Worm (Caenorhabditis elegans): ENCODE results near the gene ugt-56.

Gene ugt-56

ce11 chrV:12258922-12259321 is at the start of gene ugt-56:
Gene ugt-56 (plus strand): TSS chrV:12258982.
- TF ChIP-seq unc-62 (GFP tag; optimal IDR thresholded peaks at IDR 0.05), result no peak

ce11 chrV:12209951-12210350 is 48.8 kb upstream of the ugt-56 start:
- no peak for TF ChIP-seq unc-62 (GFP tag; optimal IDR thresholded peaks at IDR 0.05)

- TF ChIP-seq unc-62 (GFP tag; optimal IDR thresholded peaks at IDR 0.05), result no peak
Measured at ce11 chrV:12211090-12211489, 47.7 kb upstream of the ugt-56 start.

- TF ChIP-seq unc-62 (GFP tag; optimal IDR thresholded peaks at IDR 0.05), result no peak
Measured at ce11 chrV:12213027-12213426, 45.8 kb upstream of the ugt-56 start, which contains the start of gene vab-8. Gene vab-8 (plus strand): TSS chrV:12213327.

ce11 chrV:12233425-12233824 is 25.4 kb upstream of the ugt-56 start:
- no peak for TF ChIP-seq unc-62 (GFP tag; optimal IDR thresholded peaks at IDR 0.05)

ce11 chrV:12234293-12235004 is 24.3 kb upstream of the ugt-56 start, which contains the start of gene myo-3:
Gene myo-3 (minus strand): TSS chrV:12234343.
- no peak for TF ChIP-seq unc-62 (GFP tag; optimal IDR thresholded peaks at IDR 0.05)

ce11 chrV:12235502-12235901 is 23.3 kb upstream of the ugt-56 start:
- TF ChIP-seq unc-62 (GFP tag; optimal IDR thresholded peaks at IDR 0.05), result no peak

- no peak for TF ChIP-seq unc-62 (GFP tag; optimal IDR thresholded peaks at IDR 0.05)
Measured at ce11 chrV:12241126-12241525, 17.7 kb upstream of the ugt-56 start, which contains the start of gene ttr-22. Gene ttr-22 (plus strand): TSS chrV:12241426.

ce11 chrV:12244980-12245742 is 13.6 kb upstream of the ugt-56 start, which contains the start of the genes T04H1.13, slfl-5 and rad-50:
Gene T04H1.13 (minus strand): TSS chrV:12245030.
Gene slfl-5 (minus strand): TSS chrV:12245044.
Gene rad-50 (plus strand): TSS chrV:12245646.
- no peak for TF ChIP-seq unc-62 (GFP tag; optimal IDR thresholded peaks at IDR 0.05)

- TF ChIP-seq unc-62 (GFP tag; optimal IDR thresholded peaks at IDR 0.05), result no peak
Measured at ce11 chrV:12245777-12246452, 12.9 kb upstream of the ugt-56 start.

ce11 chrV:12251041-12251440 is 7.7 kb upstream of the ugt-56 start, which contains the start of gene T04H1.5:
Gene T04H1.5 (plus strand): TSS chrV:12251341.
- no peak for TF ChIP-seq unc-62 (GFP tag; optimal IDR thresholded peaks at IDR 0.05)

- TF ChIP-seq unc-62 (GFP tag; optimal IDR thresholded peaks at IDR 0.05), result no peak
Measured at ce11 chrV:12252272-12252671, 6.5 kb upstream of the ugt-56 start, which contains the start of gene lrx-1. Gene lrx-1 (plus strand): TSS chrV:12252572.

- no peak for TF ChIP-seq unc-62 (GFP tag; optimal IDR thresholded peaks at IDR 0.05)
Measured at ce11 chrV:12255343-12255742, 3.4 kb upstream of the ugt-56 start, which contains the start of gene T04H1.12. Gene T04H1.12 (plus strand): TSS chrV:12255643.

ce11 chrV:12256398-12256797 is 2.4 kb upstream of the ugt-56 start, which contains the start of gene ugt-55:
Gene ugt-55 (plus strand): TSS chrV:12256698.
- no peak for TF ChIP-seq unc-62 (GFP tag; optimal IDR thresholded peaks at IDR 0.05)

ce11 chrV:12261377-12261776 is 2.6 kb downstream of the ugt-56 start, which contains the start of gene tbb-6:
Gene tbb-6 (plus strand): TSS chrV:12261531.
- no peak for TF ChIP-seq unc-62 (GFP tag; optimal IDR thresholded peaks at IDR 0.05)

- no peak for TF ChIP-seq unc-62 (GFP tag; optimal IDR thresholded peaks at IDR 0.05)
Measured at ce11 chrV:12263723-12264122, 4.9 kb downstream of the ugt-56 start, which contains the start of gene ssp-35. Gene ssp-35 (minus strand): TSS chrV:12263823.

All from whole organism, dauer.